Worm (Caenorhabditis elegans) whole organism, mixed stage, embryonic: ENCODE measurements around the gene F11C1.9.

ENCODE experiments used
- M03D4.4 ChIP-seq: sonication (generic microtip); optimal IDR thresholded peaks from 2 replicates; lab custom pipeline; 2017; ENCODE audit warnings: mild to moderate bottlenecking, missing genetic modification characterization, missing compliant biosample characterization
- bed-3 ChIP-seq: fragments of 200-800 bp; sonication (Bioruptor generic); optimal IDR thresholded peaks from 3 replicates; lab custom pipeline; 2018; ENCODE audit warnings: mild to moderate bottlenecking, missing genetic modification characterization, moderate library complexity, missing compliant biosample characterization
- blmp-1 ChIP-seq: fragments of 150-350 bp; optimal IDR thresholded peaks from 2 replicates; lab custom pipeline; 2014; ENCODE audit warnings: missing biosample characterization, missing genetic modification characterization
- ceh-39 ChIP-seq: fragments of 150-350 bp; optimal IDR thresholded peaks from 2 replicates; lab custom pipeline; 2014; ENCODE audit warnings: missing biosample characterization, missing genetic modification characterization
- ceh-43 ChIP-seq: fragments of 200-800 bp; sonication (Bioruptor generic); optimal IDR thresholded peaks from 2 replicates; lab custom pipeline; 2018; ENCODE audit warnings: mild to moderate bottlenecking, missing genetic modification characterization, moderate library complexity, missing compliant biosample characterization
- ceh-83 ChIP-seq: fragments of 200-800 bp; sonication (Bioruptor generic); optimal IDR thresholded peaks from 2 replicates; lab custom pipeline; 2018; ENCODE audit warnings: mild to moderate bottlenecking, missing genetic modification characterization, missing compliant biosample characterization
- ces-1 ChIP-seq: fragments of 150-350 bp; optimal IDR thresholded peaks from 2 replicates; lab custom pipeline; 2014; ENCODE audit warnings: missing biosample characterization, missing genetic modification reagents, missing genetic modification characterization
- cnd-1 ChIP-seq: fragments of 200-800 bp; sonication (Bioruptor generic); optimal IDR thresholded peaks from 2 replicates; lab custom pipeline; 2018; ENCODE audit warnings: mild to moderate bottlenecking, missing genetic modification characterization, missing compliant biosample characterization
- drap-1 ChIP-seq: fragments of 200-800 bp; sonication (Bioruptor generic); optimal IDR thresholded peaks from 3 replicates; lab custom pipeline; 2018; ENCODE audit warnings: mild to moderate bottlenecking, missing genetic modification characterization, missing compliant biosample characterization
- elt-1 ChIP-seq: sonication (generic microtip); optimal IDR thresholded peaks from 2 replicates; lab custom pipeline; 2017; ENCODE audit warnings: missing genetic modification characterization, mild to moderate bottlenecking, missing compliant biosample characterization, antibody characterized with exemption, moderate library complexity, borderline replicate concordance; ENCODE audit not compliant: insufficient read depth
- elt-3 ChIP-seq: fragments of 150-350 bp; optimal IDR thresholded peaks from 2 replicates; lab custom pipeline; 2014; ENCODE audit warnings: missing biosample characterization, missing genetic modification characterization
- flh-1 ChIP-seq: fragments of 200-800 bp; sonication (Bioruptor generic); optimal IDR thresholded peaks from 2 replicates; lab custom pipeline; 2018; ENCODE audit warnings: mild to moderate bottlenecking, missing genetic modification characterization, moderate library complexity, missing compliant biosample characterization
- ham-2 ChIP-seq: fragments of 200-800 bp; sonication (Bioruptor generic); optimal IDR thresholded peaks from 2 replicates; lab custom pipeline; 2018; ENCODE audit warnings: mild to moderate bottlenecking, missing genetic modification characterization, missing compliant biosample characterization
- hlh-1 ChIP-seq: fragments of 150-350 bp; optimal IDR thresholded peaks from 2 replicates; lab custom pipeline; 2014; ENCODE audit warnings: missing biosample characterization, missing genetic modification reagents, missing genetic modification characterization
- lin-13 ChIP-seq: fragments of 150-350 bp; optimal IDR thresholded peaks from 2 replicates; lab custom pipeline; 2014; ENCODE audit warnings: missing biosample characterization, missing genetic modification characterization
- lin-32 ChIP-seq: fragments of 200-800 bp; sonication (Bioruptor generic); optimal IDR thresholded peaks from 2 replicates; lab custom pipeline; 2018; ENCODE audit warnings: mild to moderate bottlenecking, missing genetic modification characterization, missing compliant biosample characterization
- lsy-2 ChIP-seq: fragments of 150-350 bp; optimal IDR thresholded peaks from 2 replicates; lab custom pipeline; 2014; ENCODE audit warnings: missing biosample characterization, missing genetic modification characterization
- mep-1 ChIP-seq: fragments of 150-350 bp; optimal IDR thresholded peaks from 2 replicates; lab custom pipeline; 2017; ENCODE audit warnings: missing biosample characterization, missing genetic modification reagents, missing genetic modification characterization, inconsistent platforms
- mls-2 ChIP-seq: sonication (generic microtip); optimal IDR thresholded peaks from 2 replicates; lab custom pipeline; 2016; ENCODE audit warnings: mild to moderate bottlenecking, missing genetic modification characterization, moderate library complexity, missing compliant biosample characterization
- nhr-12 ChIP-seq: fragments of 150-350 bp; optimal IDR thresholded peaks from 2 replicates; lab custom pipeline; 2014; ENCODE audit warnings: missing biosample characterization, missing genetic modification characterization
- nhr-2 ChIP-seq: fragments of 150-350 bp; optimal IDR thresholded peaks from 2 replicates; lab custom pipeline; 2014; ENCODE audit warnings: missing biosample characterization, missing genetic modification characterization
- nhr-28 ChIP-seq: fragments of 150-350 bp; optimal IDR thresholded peaks from 2 replicates; lab custom pipeline; 2014; ENCODE audit warnings: missing biosample characterization, missing genetic modification characterization
- nhr-76 ChIP-seq: sonication (generic microtip); optimal IDR thresholded peaks from 2 replicates; lab custom pipeline; 2017; ENCODE audit warnings: missing biosample characterization, missing genetic modification characterization
- pha-4 ChIP-seq: fragments of 150-350 bp; optimal IDR thresholded peaks from 2 replicates; lab custom pipeline; 2018; ENCODE audit warnings: missing biosample characterization, missing genetic modification reagents, missing genetic modification characterization
- snpc-4 ChIP-seq: fragments of 150-350 bp; optimal IDR thresholded peaks from 2 replicates; lab custom pipeline; 2014; ENCODE audit warnings: missing biosample characterization, missing genetic modification characterization
- sptf-1 ChIP-seq: sonication (generic microtip); optimal IDR thresholded peaks from 2 replicates; lab custom pipeline; 2017; ENCODE audit warnings: mild to moderate bottlenecking, missing genetic modification characterization, moderate library complexity, missing compliant biosample characterization
- unc-120 ChIP-seq: sonication (generic microtip); optimal IDR thresholded peaks from 2 replicates; lab custom pipeline; 2017; ENCODE audit warnings: missing genetic modification characterization, missing compliant biosample characterization; ENCODE audit not compliant: poor library complexity, severe bottlenecking
- unc-39 ChIP-seq: fragments of 150-350 bp; optimal IDR thresholded peaks from 2 replicates; lab custom pipeline; 2014; ENCODE audit warnings: missing biosample characterization, missing genetic modification characterization
- unc-62 ChIP-seq: fragments of 150-350 bp; optimal IDR thresholded peaks from 2 replicates; lab custom pipeline; 2014; ENCODE audit warnings: missing biosample characterization, missing genetic modification reagents, missing genetic modification characterization
- zip-8 ChIP-seq: fragments of 150-350 bp; optimal IDR thresholded peaks from 2 replicates; lab custom pipeline; 2014; ENCODE audit warnings: missing biosample characterization, missing genetic modification characterization
- ztf-11 ChIP-seq: fragments of 150-350 bp; optimal IDR thresholded peaks from 2 replicates; lab custom pipeline; 2014; ENCODE audit warnings: missing biosample characterization, missing genetic modification characterization

The F11C1.9 gene

ce11 chrX:12940811-12941210 is 36.5 kb downstream of the F11C1.9 start, which contains the start of gene gmap-3:
TSS of gene gmap-3 (minus strand) at chrX:12940958.
- TF ChIP-seq sptf-1 (tag; lab: Kevin White, UChicago) = no peak
- TF ChIP-seq ceh-43 (GFP tag; lab: Kevin White, UChicago) = no peak
- no peak for TF ChIP-seq pha-4 (tag; lab: Kevin White, UChicago)
- no peak for TF ChIP-seq unc-120
- TF ChIP-seq lin-32 (GFP tag; lab: Kevin White, UChicago) = no peak
- TF ChIP-seq unc-39 = no peak
- TF ChIP-seq M03D4.4 = no peak
- no peak for TF ChIP-seq lin-13 (tag; lab: Kevin White, UChicago)
- TF ChIP-seq nhr-28 (tag; lab: Kevin White, UChicago) = no peak
- no peak for TF ChIP-seq snpc-4 (tag; lab: Kevin White, UChicago)
- no peak for TF ChIP-seq bed-3 (GFP tag; lab: Kevin White, UChicago)
- TF ChIP-seq ztf-11 (tag; lab: Kevin White, UChicago) = no peak
- no peak for TF ChIP-seq mls-2 (tag; lab: Kevin White, UChicago)
- no peak for TF ChIP-seq cnd-1 (tag; lab: Kevin White, UChicago)
- no peak for TF ChIP-seq flh-1
- TF ChIP-seq nhr-12 (tag; lab: Kevin White, UChicago) = no peak

- no peak for TF ChIP-seq hlh-1
- TF ChIP-seq nhr-2 (tag; lab: Kevin White, UChicago) = no peak
- no peak for TF ChIP-seq pha-4 (tag; lab: Kevin White, UChicago)
- no peak for TF ChIP-seq nhr-12 (tag; lab: Kevin White, UChicago)
- TF ChIP-seq elt-3 (tag; lab: Kevin White, UChicago) = no peak
- TF ChIP-seq nhr-28 (tag; lab: Kevin White, UChicago) = no peak
- no peak for TF ChIP-seq drap-1 (GFP tag; lab: Kevin White, UChicago)
- TF ChIP-seq ztf-11 (tag; lab: Kevin White, UChicago) = no peak
- TF ChIP-seq unc-62 (GFP tag; lab: Kevin White, UChicago) = no peak
- no peak for TF ChIP-seq zip-8 (tag; lab: Kevin White, UChicago)
- TF ChIP-seq cnd-1 (tag; lab: Kevin White, UChicago) = no peak
- no peak for TF ChIP-seq ceh-43 (GFP tag; lab: Kevin White, UChicago)
- TF ChIP-seq flh-1 = no peak
- no peak for TF ChIP-seq elt-1 (tag; lab: Kevin White, UChicago)
- no peak for TF ChIP-seq lsy-2 (tag; lab: Kevin White, UChicago)
- TF ChIP-seq ceh-39 (tag; lab: Kevin White, UChicago) = no peak
- no peak for TF ChIP-seq nhr-76 (tag; lab: Kevin White, UChicago)
- no peak for TF ChIP-seq unc-39
- no peak for TF ChIP-seq sptf-1 (tag; lab: Kevin White, UChicago)
- TF ChIP-seq M03D4.4 = no peak
Measured at ce11 chrX:12937521-12937920, 39.8 kb downstream of the F11C1.9 start.

ce11 chrX:12935694-12936093 is 41.7 kb downstream of the F11C1.9 start:
- TF ChIP-seq unc-62 (GFP tag; lab: Kevin White, UChicago) (peak; percentile 89), elt-1 (tag; lab: Kevin White, UChicago) (peak; percentile 96), hlh-1 (no peak)

ce11 chrX:12934768-12935167 is 42.6 kb downstream of the F11C1.9 start, which contains the start of gene gmap-1:
TSS of gene gmap-1 (minus strand) at chrX:12934978.
- TF ChIP-seq bed-3 (GFP tag; lab: Kevin White, UChicago) = no peak
- TF ChIP-seq ceh-83 (GFP tag; lab: Kevin White, UChicago) = no peak
- TF ChIP-seq unc-39 = no peak
- no peak for TF ChIP-seq pha-4 (tag; lab: Kevin White, UChicago)
- no peak for TF ChIP-seq elt-1 (tag; lab: Kevin White, UChicago)
- TF ChIP-seq sptf-1 (tag; lab: Kevin White, UChicago) = no peak
- TF ChIP-seq unc-120 = no peak
- no peak for TF ChIP-seq ham-2 (GFP tag; lab: Kevin White, UChicago)
- TF ChIP-seq drap-1 (GFP tag; lab: Kevin White, UChicago) = no peak
- TF ChIP-seq ces-1 (GFP tag; lab: Kevin White, UChicago) = no peak
- no peak for TF ChIP-seq mls-2 (tag; lab: Kevin White, UChicago)
- no peak for TF ChIP-seq lin-32 (GFP tag; lab: Kevin White, UChicago)
- no peak for TF ChIP-seq mep-1
- no peak for TF ChIP-seq M03D4.4

ce11 chrX:12929961-12930360 is 47.4 kb downstream of the F11C1.9 start, which contains the start of gene C34E7.3:
TSS of gene C34E7.3 (plus strand) at chrX:12930261.
- no peak for TF ChIP-seq nhr-28 (tag; lab: Kevin White, UChicago)
- no peak for TF ChIP-seq bed-3 (GFP tag; lab: Kevin White, UChicago)
- TF ChIP-seq elt-1 (tag; lab: Kevin White, UChicago) = no peak
- no peak for TF ChIP-seq sptf-1 (tag; lab: Kevin White, UChicago)
- TF ChIP-seq ceh-83 (GFP tag; lab: Kevin White, UChicago) = no peak
- no peak for TF ChIP-seq pha-4 (tag; lab: Kevin White, UChicago)
- no peak for TF ChIP-seq cnd-1 (tag; lab: Kevin White, UChicago)
- TF ChIP-seq unc-39 = no peak
- TF ChIP-seq blmp-1 (tag; lab: Kevin White, UChicago) = no peak
- TF ChIP-seq unc-120 = no peak
- no peak for TF ChIP-seq nhr-2 (tag; lab: Kevin White, UChicago)
